Worm (Caenorhabditis elegans): ENCODE results near the gene T07G12.2.
A peak's percentile ranks its signal among the peaks of the same experiment; 100 is the strongest.

The T07G12.2 gene

ce11 chrIV:10576624-10577023, 46.1 kb downstream of the T07G12.2 start (continued):
- TF ChIP-seq zfh-2 (GFP tag; conservative IDR thresholded peaks at IDR 0.05) = no peak
- TF ChIP-seq aptf-3 (GFP tag; IDR thresholded peaks at IDR 0.05) = no peak

- TF ChIP-seq hsf-1 (GFP tag; IDR thresholded peaks at IDR 0.05) = no peak
- TF ChIP-seq xnd-1 (tag; optimal IDR thresholded peaks at IDR 0.05) = no peak
- no peak for TF ChIP-seq T26A5.8 (tag; optimal IDR thresholded peaks at IDR 0.05)
- no peak for TF ChIP-seq aptf-2 (GFP tag; conservative IDR thresholded peaks at IDR 0.05)
- TF ChIP-seq egrh-3 (GFP tag; IDR thresholded peaks at IDR 0.05) = no peak
- peak; percentile 37 for TF ChIP-seq nhr-80 (tag; optimal IDR thresholded peaks at IDR 0.05)
- no peak for TF ChIP-seq lag-1 (GFP tag; IDR thresholded peaks at IDR 0.05)
- TF ChIP-seq nfya-1 (tag; optimal IDR thresholded peaks at IDR 0.05; ENCODE audit: borderline replicate concordance, insufficient read depth) = no peak
Observed at ce11 chrIV:10577600-10577999, 47.1 kb downstream of the T07G12.2 start.

DNA sequence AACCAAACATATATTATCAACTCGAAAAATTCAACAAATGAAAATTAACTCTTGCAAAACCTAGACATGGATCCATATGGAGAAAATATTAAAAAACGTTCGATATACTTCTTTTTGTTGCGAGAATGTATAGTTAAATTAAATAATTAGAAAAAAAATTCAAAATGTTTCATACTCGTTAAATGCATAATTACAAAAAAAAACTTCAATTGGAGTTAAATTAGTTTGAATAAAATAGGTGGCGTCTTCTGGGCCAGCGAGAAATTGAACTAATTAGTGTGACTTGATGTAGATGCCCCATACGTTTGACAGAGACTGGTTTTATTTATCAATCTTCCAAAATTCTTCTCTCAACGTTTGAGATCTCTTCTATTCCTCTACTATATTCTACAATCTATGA, 47.9 kb downstream of the T07G12.2 start, which contains the start of gene lgc-43:
TSS of gene lgc-43 (plus strand) at position 301 of the 400 bp plus-strand sequence.
- TF ChIP-seq chd-7 (tag; optimal IDR thresholded peaks at IDR 0.05) (no peak), B0336.3 (GFP tag; IDR thresholded peaks at IDR 0.05) (no peak), ccch-3 (GFP tag; optimal IDR thresholded peaks at IDR 0.05) (no peak), rec-8 (tag; optimal IDR thresholded peaks at IDR 0.05) (no peak), B0019.2 (GFP tag; conservative IDR thresholded peaks at IDR 0.05) (no peak), sptf-2 (GFP tag; optimal IDR thresholded peaks at IDR 0.05) (no peak), repo-1 (tag; optimal IDR thresholded peaks at IDR 0.05) (no peak), nhr-179 (tag; optimal IDR thresholded peaks at IDR 0.05) (no peak), F10E7.11 (tag; optimal IDR thresholded peaks at IDR 0.05) (no peak), zfh-2 (GFP tag; conservative IDR thresholded peaks at IDR 0.05) (no peak)
